ENCODE assay signal across 5 fruit fly cellular contexts in the genomic region with DNA sequence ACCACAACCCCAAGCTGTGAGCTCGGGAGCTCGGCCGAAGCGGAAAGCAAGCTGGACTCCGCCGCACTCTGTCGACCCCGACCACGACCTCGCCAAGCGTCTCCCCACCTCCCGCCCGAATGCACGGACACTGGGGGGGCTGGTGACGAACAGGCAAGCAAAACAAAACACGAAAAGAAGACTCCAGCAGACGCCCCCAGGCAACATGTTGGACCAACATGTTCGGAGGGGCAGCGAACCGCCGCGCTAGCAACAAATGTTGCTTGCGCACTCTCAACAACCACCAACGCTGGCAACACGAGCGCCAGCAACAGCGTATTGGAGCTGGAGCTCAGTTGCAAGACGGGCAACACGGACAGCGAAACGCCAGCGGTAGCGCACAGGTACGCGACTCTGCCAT.
TF ChIP-seq lines count a peak whose summit lies in the region.

No protein-coding gene starts in this region.

- TF ChIP-seq CTCF in whole organism, embryonic (GFP tag; optimal IDR thresholded peaks at IDR 0.05; lab: Kevin White, UChicago): no peak

TF ChIP-seq in whole organism, adult, 20 proteins besides CTCF, POLR2A, EP300 and RAD21:
- TF ChIP-seq CG7101 (tag; optimal IDR thresholded peaks at IDR 0.05; lab: Kevin White, UChicago) (no peak), Mnt (GFP tag; optimal IDR thresholded peaks at IDR 0.05; lab: Kevin White, UChicago) (no peak), pad (GFP tag; optimal IDR thresholded peaks at IDR 0.05; lab: Kevin White, UChicago) (peak; percentile 73)
TF ChIP-seq in whole organism, adult: peak in this region for 1.

TF ChIP-seq in whole organism, embryonic, 481 proteins besides CTCF, POLR2A, EP300 and RAD21 (continues in another document):
- TF ChIP-seq unc-4 (GFP tag; IDR thresholded peaks at IDR 0.05; lab: Robert Waterston, UW; ENCODE audit: partially characterized antibody) (peak; percentile 30; the same call in 1 of the 2 replicates), CG7839 (tag; optimal IDR thresholded peaks at IDR 0.05; lab: Kevin White, UChicago) (no peak), CG18599 (GFP tag; optimal IDR thresholded peaks at IDR 0.05; lab: Kevin White, UChicago) (peak; percentile 40), sob (GFP tag; IDR thresholded peaks at IDR 0.05; lab: Robert Waterston, UW) (no peak), shn (GFP tag; optimal IDR thresholded peaks at IDR 0.05; lab: Kevin White, UChicago) (no peak), CG34422 (GFP tag; IDR thresholded peaks at IDR 0.05; lab: Robert Waterston, UW) (0 out of 3 replicates have a peak, but pooled peaks have one; percentile 38), D19B (GFP tag; optimal IDR thresholded peaks at IDR 0.05; lab: Kevin White, UChicago) (no peak), chinmo (GFP tag; IDR thresholded peaks at IDR 0.05; lab: Robert Waterston, UW; ENCODE audit: partially characterized antibody) (0 out of 4 replicates have a peak, but pooled peaks have one; percentile 51), Hr78 (GFP tag; optimal IDR thresholded peaks at IDR 0.05; lab: Kevin White, UChicago) (peak in 1 of 2 experiments; percentile 91), sug (tag; optimal IDR thresholded peaks at IDR 0.05; lab: Kevin White, UChicago) (peak; percentile 74), CG7372 (GFP tag; IDR thresholded peaks at IDR 0.05; lab: Robert Waterston, UW) (no peak), ssp (GFP tag; IDR thresholded peaks at IDR 0.05; lab: Robert Waterston, UW) (no peak), Dll (GFP tag; IDR thresholded peaks at IDR 0.05; lab: Robert Waterston, UW; ENCODE audit: partially characterized antibody) (no peak), maf-S (GFP tag; optimal IDR thresholded peaks at IDR 0.05; lab: Kevin White, UChicago) (no peak), hkb (optimal IDR thresholded peaks at IDR 0.05; lab: Kevin White, UChicago) (no peak), hkb (GFP tag; IDR thresholded peaks at IDR 0.05; lab: Robert Waterston, UW) (0 out of 2 replicates have a peak, but pooled peaks have one; percentile 32), Camta (GFP tag; optimal IDR thresholded peaks at IDR 0.05; lab: Kevin White, UChicago) (no peak), fd96Cb (tag; optimal IDR thresholded peaks at IDR 0.05; lab: Kevin White, UChicago) (no peak), CG3995 (GFP tag; optimal IDR thresholded peaks at IDR 0.05; lab: Kevin White, UChicago) (no peak)

TF ChIP-seq in whole organism, prepupa, 60 proteins besides CTCF, POLR2A, EP300 and RAD21 (continues in another document):
- no peak for TF ChIP-seq CG6808 (GFP tag; optimal IDR thresholded peaks at IDR 0.05; lab: Kevin White, UChicago)
- peak in 1 of 2 experiments; percentile 19 for TF ChIP-seq ss (GFP tag; optimal IDR thresholded peaks at IDR 0.05; lab: Kevin White, UChicago)
- no peak for TF ChIP-seq Eip78C (GFP tag; lab: Kevin White, UChicago)
- no peak for TF ChIP-seq cyc (GFP tag; optimal IDR thresholded peaks at IDR 0.05; lab: Kevin White, UChicago)
- TF ChIP-seq svp (GFP tag; lab: Kevin White, UChicago): peak; percentile 82
- no peak for TF ChIP-seq dac (GFP tag; optimal IDR thresholded peaks at IDR 0.05; lab: Kevin White, UChicago)
- TF ChIP-seq CG4318 (GFP tag; optimal IDR thresholded peaks at IDR 0.05; lab: Kevin White, UChicago): no peak
- TF ChIP-seq eg (GFP tag; IDR thresholded peaks at IDR 0.05; lab: Robert Waterston, UW): peak; percentile 40; the same call in 1 of the 3 replicates
- TF ChIP-seq Smox (GFP tag; optimal IDR thresholded peaks at IDR 0.05; lab: Kevin White, UChicago): no peak
- peak; percentile 53; the same call in 1 of the 2 replicates for TF ChIP-seq CG15336 (GFP tag; IDR thresholded peaks at IDR 0.05; lab: Robert Waterston, UW)
- no peak for TF ChIP-seq Lpt (GFP tag; optimal IDR thresholded peaks at IDR 0.05; lab: Kevin White, UChicago)
- TF ChIP-seq CG6854 (GFP tag; optimal IDR thresholded peaks at IDR 0.05; lab: Kevin White, UChicago): peak; percentile 45
- peak; percentile 28; the same call in 1 of the 3 replicates for TF ChIP-seq CG8119 (GFP tag; IDR thresholded peaks at IDR 0.05; lab: Robert Waterston, UW)
- no peak for TF ChIP-seq Eip75B (GFP tag; optimal IDR thresholded peaks at IDR 0.05; lab: Kevin White, UChicago)
- peak; percentile 1 for TF ChIP-seq CG3919 (GFP tag; optimal IDR thresholded peaks at IDR 0.05; lab: Kevin White, UChicago)
- TF ChIP-seq CG10669 (GFP tag; optimal IDR thresholded peaks at IDR 0.05; lab: Kevin White, UChicago): no peak
- peak; percentile 77 for TF ChIP-seq CG1621 (tag; optimal IDR thresholded peaks at IDR 0.05; lab: Kevin White, UChicago)
- TF ChIP-seq CG34406 (GFP tag; optimal IDR thresholded peaks at IDR 0.05; lab: Kevin White, UChicago): no peak
- TF ChIP-seq CG8632 (GFP tag; optimal IDR thresholded peaks at IDR 0.05; lab: Kevin White, UChicago): no peak
- no peak for TF ChIP-seq CG3032 (tag; optimal IDR thresholded peaks at IDR 0.05; lab: Kevin White, UChicago)
- TF ChIP-seq CG6163 (GFP tag; IDR thresholded peaks at IDR 0.05; lab: Robert Waterston, UW): peak; percentile 68; the same call in 2 of the 3 replicates
- TF ChIP-seq CG11902 (GFP tag; optimal IDR thresholded peaks at IDR 0.05; lab: Kevin White, UChicago): no peak

TF ChIP-seq in whole organism, pupa, 21 proteins besides CTCF, POLR2A, EP300 and RAD21:
- TF ChIP-seq rn (GFP tag; IDR thresholded peaks at IDR 0.05; lab: Robert Waterston, UW) (no peak), CG8301 (tag; optimal IDR thresholded peaks at IDR 0.05; lab: Kevin White, UChicago) (no peak), Ets98B (GFP tag; IDR thresholded peaks at IDR 0.05; lab: Robert Waterston, UW) (peak; percentile 18; the same call in 1 of the 2 replicates), CG17806 (tag; optimal IDR thresholded peaks at IDR 0.05; lab: Kevin White, UChicago) (no peak), CG4496 (GFP tag; IDR thresholded peaks at IDR 0.05; lab: Robert Waterston, UW) (peak; percentile 57; the same call in 2 of the 3 replicates), CG13204 (GFP tag; optimal IDR thresholded peaks at IDR 0.05; lab: Kevin White, UChicago) (peak; percentile 87), CG12605 (GFP tag; IDR thresholded peaks at IDR 0.05; lab: Robert Waterston, UW) (peak; percentile 45; the same call in 1 of the 2 replicates), EcR (GFP tag; optimal IDR thresholded peaks at IDR 0.05; lab: Kevin White, UChicago) (peak; percentile 58)
TF ChIP-seq in whole organism, pupa: peak in this region for 5.

TF ChIP-seq in whole organism, wandering third instar larva, 38 proteins besides CTCF, POLR2A, EP300 and RAD21:
- TF ChIP-seq pan (optimal IDR thresholded peaks at IDR 0.05; lab: Kevin White, UChicago): no peak
- TF ChIP-seq Dfd (GFP tag; optimal IDR thresholded peaks at IDR 0.05; lab: Kevin White, UChicago): no peak
- peak; percentile 90 for TF ChIP-seq psq (GFP tag; optimal IDR thresholded peaks at IDR 0.05; lab: Kevin White, UChicago)
- no peak for TF ChIP-seq sage (GFP tag; optimal IDR thresholded peaks at IDR 0.05; lab: Kevin White, UChicago)
- no peak for TF ChIP-seq ey (GFP tag; optimal IDR thresholded peaks at IDR 0.05; lab: Kevin White, UChicago)
- TF ChIP-seq brk (GFP tag; optimal IDR thresholded peaks at IDR 0.05; lab: Kevin White, UChicago): no peak
- TF ChIP-seq dsf (GFP tag; optimal IDR thresholded peaks at IDR 0.05; lab: Kevin White, UChicago; ENCODE audit: borderline replicate concordance): no peak
- no peak for TF ChIP-seq CrebA (GFP tag; optimal IDR thresholded peaks at IDR 0.05; lab: Kevin White, UChicago; ENCODE audit: borderline replicate concordance)
- TF ChIP-seq Mio (GFP tag; optimal IDR thresholded peaks at IDR 0.05; lab: Kevin White, UChicago): no peak
- peak; percentile 16 for TF ChIP-seq Dif (GFP tag; optimal IDR thresholded peaks at IDR 0.05; lab: Kevin White, UChicago; ENCODE audit: partially characterized antibody)
- TF ChIP-seq GATAd (GFP tag; optimal IDR thresholded peaks at IDR 0.05; lab: Kevin White, UChicago): no peak
- TF ChIP-seq Abd-B (GFP tag; optimal IDR thresholded peaks at IDR 0.05; lab: Kevin White, UChicago): no peak
TF ChIP-seq in whole organism, wandering third instar larva: peak in this region for 2.
